Worm (Caenorhabditis elegans) whole organism, early embryonic: Measurements from ENCODE around the gene ajm-1.

Experiments used
- B0310.2 ChIP-seq: sonication (generic microtip); optimal IDR thresholded peaks from 2 replicates; lab custom pipeline; 2016; ENCODE audit warnings: mild to moderate bottlenecking, missing genetic modification characterization, missing compliant biosample characterization
- F13C5.2 ChIP-seq: sonication (generic microtip); optimal IDR thresholded peaks from 2 replicates; lab custom pipeline; 2017; ENCODE audit warnings: mild to moderate bottlenecking, missing genetic modification characterization, inconsistent platforms, missing compliant biosample characterization
- aly-1 ChIP-seq: sonication (generic microtip); optimal IDR thresholded peaks from 2 replicates; lab custom pipeline; 2016; ENCODE audit warnings: missing genetic modification characterization, missing compliant biosample characterization
- ama-1 ChIP-seq: fragments of 150-350 bp; optimal IDR thresholded peaks from 2 replicates; lab custom pipeline; 2014
- ceh-13 ChIP-seq: fragments of 200-800 bp; sonication (Bioruptor generic); optimal IDR thresholded peaks from 2 replicates; lab custom pipeline; 2018; ENCODE audit warnings: mild to moderate bottlenecking, missing genetic modification characterization, missing compliant biosample characterization
- ceh-36 ChIP-seq: sonication (generic microtip); optimal IDR thresholded peaks from 2 replicates; lab custom pipeline; 2016; ENCODE audit warnings: missing genetic modification characterization, inconsistent platforms, missing compliant biosample characterization
- ets-7 ChIP-seq: sonication (generic microtip); optimal IDR thresholded peaks from 2 replicates; lab custom pipeline; 2016; ENCODE audit warnings: missing genotype, missing genetic modification characterization, missing compliant biosample characterization
- flt-1 ChIP-seq: fragments of 200-800 bp; sonication (Bioruptor generic); IDR thresholded peaks from 2 replicates; pipeline ENCODE4 v1.3.6; 2022; ENCODE audit warnings: missing genetic modification characterization, missing compliant biosample characterization
- hmbx-1 ChIP-seq: sonication (generic microtip); optimal IDR thresholded peaks from 2 replicates; lab custom pipeline; 2016; ENCODE audit warnings: mild to moderate bottlenecking, missing genetic modification characterization, missing compliant biosample characterization
- hmg-4 ChIP-seq: fragments of 200-800 bp; sonication (Bioruptor generic); optimal IDR thresholded peaks from 2 replicates; lab custom pipeline; 2018; ENCODE audit warnings: mild to moderate bottlenecking, missing genetic modification characterization, missing compliant biosample characterization
- hnd-1 ChIP-seq: sonication (generic microtip); optimal IDR thresholded peaks from 2 replicates; lab custom pipeline; 2016; ENCODE audit warnings: missing genetic modification characterization, missing compliant biosample characterization
- pes-1 ChIP-seq: fragments of 200-800 bp; sonication (Bioruptor generic); IDR thresholded peaks from 2 replicates; pipeline ENCODE4 v1.3.6; 2022; ENCODE audit warnings: missing genetic modification reagents, missing genetic modification characterization, missing compliant biosample characterization
- scrt-1 ChIP-seq: fragments of 200-800 bp; sonication (Bioruptor generic); IDR thresholded peaks from 2 replicates; pipeline ENCODE4 v1.3.6; 2022; ENCODE audit warnings: missing genetic modification characterization, missing compliant biosample characterization
- sea-1 ChIP-seq: fragments of 200-800 bp; sonication (Bioruptor generic); conservative IDR thresholded peaks from 2 replicates; pipeline ENCODE4 v1.3.6; 2022; ENCODE audit warnings: missing genetic modification characterization, missing compliant biosample characterization
- tbx-11 ChIP-seq: fragments of 200-800 bp; sonication (Bioruptor generic); IDR thresholded peaks from 2 replicates; pipeline ENCODE4 v1.3.6; 2022; ENCODE audit warnings: missing genetic modification characterization, missing compliant biosample characterization
- tbx-37 ChIP-seq: fragments of 200-800 bp; sonication (Bioruptor generic); conservative IDR thresholded peaks from 2 replicates; pipeline ENCODE4 v1.3.6; 2022; ENCODE audit warnings: missing genetic modification reagents, missing genetic modification characterization, missing compliant biosample characterization
- tra-4 ChIP-seq: sonication (generic microtip); optimal IDR thresholded peaks from 2 replicates; lab custom pipeline; 2017; ENCODE audit warnings: missing genetic modification characterization, missing compliant biosample characterization

Gene ajm-1

DNA sequence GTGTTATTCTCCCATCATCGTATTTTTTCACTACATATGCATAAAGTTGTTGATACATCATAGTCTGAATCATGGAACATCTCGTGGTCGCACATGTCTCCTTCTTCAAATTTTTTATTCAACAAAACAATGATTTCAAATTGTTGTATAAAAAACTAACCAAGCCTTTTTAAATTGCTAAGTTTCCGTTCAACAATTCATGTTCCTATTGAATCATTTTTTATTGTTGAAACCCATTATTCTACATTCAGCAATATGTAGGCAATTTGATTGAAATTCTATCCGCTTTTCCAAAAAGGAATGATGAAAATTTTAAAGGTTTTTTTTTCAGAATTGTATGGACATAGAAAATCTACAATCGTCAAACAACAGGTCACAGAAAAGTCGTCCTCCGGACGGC, at the start of gene ajm-1:
TSS of gene ajm-1 (plus strand) at position 301 of the 400 bp plus-strand sequence.
- TF ChIP-seq pes-1 (GFP tag; lab: Robert Waterston, UW) = no peak
- TF ChIP-seq hmg-4 (GFP tag; lab: Kevin White, UChicago) = no peak
- TF ChIP-seq hmbx-1 = no peak
- TF ChIP-seq ceh-36 (tag; lab: Kevin White, UChicago) = no peak
- no peak for TF ChIP-seq F13C5.2 (tag; lab: Kevin White, UChicago)
- no peak for TF ChIP-seq ets-7 (tag; lab: Kevin White, UChicago)
- TF ChIP-seq sea-1 = no peak
- TF ChIP-seq tbx-37 (GFP tag; lab: Robert Waterston, UW) = no peak
- no peak for TF ChIP-seq scrt-1 (GFP tag; lab: Robert Waterston, UW)
- no peak for TF ChIP-seq tbx-11
- TF ChIP-seq ama-1 = no peak
- TF ChIP-seq hnd-1 (tag; lab: Kevin White, UChicago) = no peak
- no peak for TF ChIP-seq tra-4 (tag; lab: Kevin White, UChicago)
- TF ChIP-seq aly-1 = no peak
- TF ChIP-seq B0310.2 (tag; lab: Kevin White, UChicago) = no peak
- no peak for TF ChIP-seq ceh-13 (GFP tag; lab: Kevin White, UChicago)
- TF ChIP-seq flt-1 (GFP tag; lab: Robert Waterston, UW) = no peak

DNA sequence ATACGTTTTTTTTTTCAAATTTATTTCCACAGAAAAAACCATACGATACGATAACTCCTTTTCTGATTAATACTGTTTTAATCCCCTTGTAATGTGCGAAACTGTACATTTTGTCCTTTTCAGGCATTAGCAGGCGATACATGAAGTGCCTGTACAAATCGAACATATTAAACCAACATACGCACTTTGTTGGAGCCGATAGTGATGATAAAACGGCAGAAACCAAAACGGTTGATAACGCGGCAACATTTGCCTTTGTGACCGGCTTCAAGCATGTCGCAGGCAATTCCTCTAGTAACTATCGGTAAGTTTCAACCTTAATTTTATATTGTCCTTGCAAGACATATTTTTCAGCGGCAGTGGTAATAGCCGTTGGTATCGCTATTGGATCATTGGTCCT, 48.4 kb upstream of the ajm-1 start, which contains the start of gene nep-22:
TSS of gene nep-22 (plus strand) at position 245 of the 400 bp plus-strand sequence.
- TF ChIP-seq ama-1 = no peak
- peak; percentile 7 for TF ChIP-seq ceh-36 (tag; lab: Kevin White, UChicago)

DNA sequence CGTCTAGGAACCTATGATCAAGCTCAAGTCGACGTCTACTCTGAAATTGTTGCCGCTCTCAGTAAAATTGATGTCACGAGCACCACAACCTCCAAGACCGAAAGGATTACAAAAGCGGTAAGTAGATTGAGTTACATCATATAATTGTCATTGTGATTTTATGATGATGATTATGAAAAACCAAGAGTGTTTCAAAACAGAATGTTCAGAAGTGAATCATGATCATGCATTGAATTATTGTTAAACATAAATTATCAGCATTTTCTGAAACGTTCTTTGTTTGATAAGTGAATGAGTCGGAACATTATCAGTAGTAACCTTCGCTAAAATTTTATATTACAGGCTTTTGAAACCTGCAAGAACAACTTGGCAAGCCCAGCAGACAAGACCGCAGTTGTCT, 47.6 kb upstream of the ajm-1 start:
- TF ChIP-seq sea-1 = no peak
- TF ChIP-seq B0310.2 (tag; lab: Kevin White, UChicago) = no peak
- TF ChIP-seq F13C5.2 (tag; lab: Kevin White, UChicago) = no peak
- TF ChIP-seq tbx-37 (GFP tag; lab: Robert Waterston, UW) = no peak
- TF ChIP-seq hmbx-1 = no peak
- TF ChIP-seq ceh-36 (tag; lab: Kevin White, UChicago) = no peak
- TF ChIP-seq tbx-11 = no peak
- no peak for TF ChIP-seq scrt-1 (GFP tag; lab: Robert Waterston, UW)
- TF ChIP-seq ceh-13 (GFP tag; lab: Kevin White, UChicago) = no peak
- no peak for TF ChIP-seq ama-1
- TF ChIP-seq pes-1 (GFP tag; lab: Robert Waterston, UW) = no peak
- no peak for TF ChIP-seq ets-7 (tag; lab: Kevin White, UChicago)
- no peak for TF ChIP-seq hnd-1 (tag; lab: Kevin White, UChicago)
- TF ChIP-seq hmg-4 (GFP tag; lab: Kevin White, UChicago) = no peak
- TF ChIP-seq aly-1 = no peak
- no peak for TF ChIP-seq tra-4 (tag; lab: Kevin White, UChicago)
- TF ChIP-seq flt-1 (GFP tag; lab: Robert Waterston, UW) = no peak

DNA sequence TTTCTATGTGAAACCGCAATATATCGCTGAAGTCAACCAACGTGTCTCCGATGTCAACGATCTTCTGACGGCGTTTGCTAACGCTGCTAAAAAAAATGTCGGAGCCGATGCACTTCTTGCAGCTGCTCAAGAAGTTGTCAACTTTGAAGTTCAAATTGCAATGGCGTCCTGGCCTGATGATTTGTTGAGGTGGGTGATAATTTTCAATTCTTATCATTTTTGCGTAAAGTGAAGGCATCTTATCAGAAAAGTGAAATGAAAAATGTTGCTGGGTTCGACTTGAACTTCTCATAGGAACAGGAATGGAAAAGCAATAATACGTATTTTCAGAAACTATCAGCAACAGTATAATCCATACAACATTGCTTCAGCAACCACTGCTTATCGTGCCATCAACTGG, 46.5 kb upstream of the ajm-1 start:
- TF ChIP-seq ceh-36 (tag; lab: Kevin White, UChicago) = no peak
- no peak for TF ChIP-seq hnd-1 (tag; lab: Kevin White, UChicago)
- TF ChIP-seq pes-1 (GFP tag; lab: Robert Waterston, UW) = no peak
- no peak for TF ChIP-seq F13C5.2 (tag; lab: Kevin White, UChicago)
- TF ChIP-seq ets-7 (tag; lab: Kevin White, UChicago) = no peak
- no peak for TF ChIP-seq ceh-13 (GFP tag; lab: Kevin White, UChicago)
- no peak for TF ChIP-seq tbx-37 (GFP tag; lab: Robert Waterston, UW)
- no peak for TF ChIP-seq hmg-4 (GFP tag; lab: Kevin White, UChicago)
- TF ChIP-seq B0310.2 (tag; lab: Kevin White, UChicago) = no peak
- TF ChIP-seq ama-1 = no peak
- no peak for TF ChIP-seq aly-1

DNA sequence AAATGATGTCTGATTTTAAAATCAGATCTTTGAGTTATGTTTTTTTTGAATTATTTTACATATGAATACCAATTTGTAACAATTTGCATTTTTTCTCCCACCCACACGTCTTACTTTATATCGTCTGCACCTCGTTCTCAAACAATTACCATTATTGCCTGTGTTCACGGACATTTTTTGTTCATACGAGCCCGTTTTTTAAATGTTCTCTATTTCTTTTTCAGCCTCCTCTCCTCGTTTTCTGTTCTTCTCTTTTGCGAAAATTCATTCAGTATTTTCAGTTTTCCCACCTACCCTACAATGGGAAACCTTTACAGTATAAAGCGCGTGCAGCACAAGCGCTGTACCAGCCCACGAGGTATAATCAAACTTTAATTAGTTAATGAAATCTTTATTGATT, 36.8 kb upstream of the ajm-1 start, which contains the start of gene prdm-14:
TSS of gene prdm-14 (plus strand) at position 301 of the 400 bp plus-strand sequence.
- TF ChIP-seq F13C5.2 (tag; lab: Kevin White, UChicago) (no peak), pes-1 (GFP tag; lab: Robert Waterston, UW) (no peak), B0310.2 (tag; lab: Kevin White, UChicago) (no peak), hnd-1 (tag; lab: Kevin White, UChicago) (no peak), aly-1 (no peak), ets-7 (tag; lab: Kevin White, UChicago) (no peak), ama-1 (no peak), tbx-11 (no peak), tbx-37 (GFP tag; lab: Robert Waterston, UW) (no peak), ceh-36 (tag; lab: Kevin White, UChicago) (no peak), scrt-1 (GFP tag; lab: Robert Waterston, UW) (no peak), hmbx-1 (no peak), ceh-13 (GFP tag; lab: Kevin White, UChicago) (no peak), flt-1 (GFP tag; lab: Robert Waterston, UW) (no peak), tra-4 (tag; lab: Kevin White, UChicago) (no peak), hmg-4 (GFP tag; lab: Kevin White, UChicago) (no peak), sea-1 (no peak)

DNA sequence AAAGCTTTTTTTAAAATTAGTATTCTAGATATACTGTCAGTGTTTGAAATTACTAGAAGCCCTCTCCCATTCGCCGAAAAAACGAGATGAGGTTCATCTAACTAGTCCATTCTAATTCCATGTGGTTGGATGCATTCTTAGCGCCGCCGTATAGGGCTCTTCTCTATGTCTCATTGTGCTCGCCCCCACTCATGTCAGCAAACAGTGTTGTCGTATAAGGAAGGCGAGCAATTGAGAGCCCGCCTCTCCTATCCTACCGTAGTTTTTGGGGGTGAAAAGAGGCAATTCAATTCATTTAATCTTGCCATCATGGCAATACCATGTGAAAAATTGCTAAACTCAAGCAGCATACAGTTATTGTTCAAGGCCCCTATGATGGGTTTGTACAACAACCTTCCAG, 34.1 kb upstream of the ajm-1 start, which contains the start of gene F47E1.20:
TSS of gene F47E1.20 (plus strand) at position 301 of the 400 bp plus-strand sequence.
- no peak for TF ChIP-seq hnd-1 (tag; lab: Kevin White, UChicago)
- no peak for TF ChIP-seq sea-1
- no peak for TF ChIP-seq tbx-11
- TF ChIP-seq tra-4 (tag; lab: Kevin White, UChicago) = no peak
- no peak for TF ChIP-seq hmbx-1
- no peak for TF ChIP-seq F13C5.2 (tag; lab: Kevin White, UChicago)
- TF ChIP-seq pes-1 (GFP tag; lab: Robert Waterston, UW) = no peak
- no peak for TF ChIP-seq ceh-36 (tag; lab: Kevin White, UChicago)
- TF ChIP-seq ets-7 (tag; lab: Kevin White, UChicago) = no peak
- no peak for TF ChIP-seq hmg-4 (GFP tag; lab: Kevin White, UChicago)
- TF ChIP-seq scrt-1 (GFP tag; lab: Robert Waterston, UW) = no peak
- TF ChIP-seq tbx-37 (GFP tag; lab: Robert Waterston, UW) = no peak
- no peak for TF ChIP-seq ama-1
- TF ChIP-seq B0310.2 (tag; lab: Kevin White, UChicago) = no peak
- TF ChIP-seq aly-1 = no peak
- TF ChIP-seq ceh-13 (GFP tag; lab: Kevin White, UChicago) = no peak

DNA sequence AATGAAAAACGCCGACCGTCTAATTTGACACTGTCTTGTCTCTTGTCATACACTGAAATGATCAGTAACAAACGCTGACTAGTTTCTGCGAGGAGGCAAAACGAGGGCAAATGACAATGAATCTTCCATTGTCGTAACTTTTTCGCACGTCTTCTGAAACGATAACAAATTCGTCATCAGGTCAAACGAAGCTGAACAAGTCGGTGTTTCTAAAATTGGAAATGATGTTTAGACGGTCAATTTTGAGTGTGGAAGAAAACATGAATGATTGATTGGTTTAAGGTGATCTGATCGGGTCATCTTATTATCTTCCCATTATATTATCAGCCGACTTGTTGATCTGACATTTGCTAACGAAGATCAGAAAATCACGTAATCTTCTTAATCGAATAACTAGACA, 29.3 kb upstream of the ajm-1 start:
- no peak for TF ChIP-seq hmg-4 (GFP tag; lab: Kevin White, UChicago)
- no peak for TF ChIP-seq ceh-13 (GFP tag; lab: Kevin White, UChicago)
- no peak for TF ChIP-seq hmbx-1
